Fruit fly (Drosophila melanogaster): ENCODE measurements around the gene CG12320.

DNA sequence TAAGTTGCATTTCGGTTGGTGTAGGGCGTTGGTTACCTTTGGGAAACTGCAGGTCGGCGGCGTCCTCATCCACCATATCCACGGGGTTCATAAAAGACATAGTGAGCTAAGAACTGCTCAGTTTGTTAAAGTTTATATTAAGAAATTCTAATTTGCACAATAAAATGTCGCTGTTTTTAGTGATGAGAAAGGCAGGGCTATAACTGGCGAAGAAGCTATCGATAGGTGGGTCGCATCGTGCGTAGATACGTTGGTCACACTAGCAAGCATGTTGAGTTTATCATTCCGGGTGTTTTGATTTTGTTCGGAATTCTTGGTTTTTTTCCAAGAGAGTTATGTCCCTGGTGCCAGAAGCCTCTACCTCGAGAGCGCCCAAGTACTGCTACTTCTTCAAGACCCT, 2.7 kb upstream of the CG12320 start, which contains the start of the genes Ada2a, Polr2D, Tgs1 and moi:
- no peak for TF ChIP-seq CG8159 (tag; optimal IDR thresholded peaks at IDR 0.05)
- no peak for TF ChIP-seq fd96Ca (GFP tag; IDR thresholded peaks at IDR 0.05)
- no peak for TF ChIP-seq Pif1B (GFP tag; optimal IDR thresholded peaks at IDR 0.05)
- no peak for TF ChIP-seq Ets98B (GFP tag; IDR thresholded peaks at IDR 0.05)
- no peak for TF ChIP-seq CG4496 (GFP tag; IDR thresholded peaks at IDR 0.05)
- TF ChIP-seq CG12605 (GFP tag; IDR thresholded peaks at IDR 0.05), result no peak
- no peak for TF ChIP-seq gl (tag; optimal IDR thresholded peaks at IDR 0.05)
- no peak for TF ChIP-seq D1 (tag; optimal IDR thresholded peaks at IDR 0.05)

Measured in whole organism, pupa.